Fruit fly (Drosophila melanogaster) whole organism, embryonic: ENCODE measurements around the gene CG15461.

ENCODE experiments used
- ATbp ChIP-seq: fragments of 200-800 bp; sonication (Bioruptor generic); optimal IDR thresholded peaks from 2 replicates; lab custom pipeline; 2017; ENCODE audit warnings: missing biosample characterization, mild to moderate bottlenecking, missing genetic modification characterization, missing genetic modification reagents
- Atf-2 ChIP-seq: fragments of 200-800 bp; sonication (Bioruptor generic); optimal IDR thresholded peaks from 2 replicates; lab custom pipeline; 2016; ENCODE audit warnings: missing biosample characterization, missing genetic modification characterization
- Bdp1 ChIP-seq: fragments of 200-800 bp; sonication (Bioruptor generic); optimal IDR thresholded peaks from 3 replicates; lab custom pipeline; 2016; ENCODE audit warnings: missing biosample characterization, missing genetic modification characterization
- CG10366 ChIP-seq: fragments of 200-800 bp; sonication (Bioruptor generic); IDR thresholded peaks from 2 replicates; pipeline ENCODE4 v1.3.6; 2022; ENCODE audit warnings: missing biosample characterization, missing genetic modification characterization
- CG11247 ChIP-seq: fragments of 200-800 bp; sonication (Bioruptor generic); IDR thresholded peaks from 2 replicates; pipeline ENCODE4 v1.3.6; 2022; ENCODE audit warnings: missing biosample characterization, missing genetic modification characterization
- CG12391 ChIP-seq: fragments of 200-800 bp; sonication (Bioruptor generic); optimal IDR thresholded peaks from 3 replicates; lab custom pipeline; 2018; ENCODE audit warnings: missing biosample characterization, mild to moderate bottlenecking, missing genetic modification characterization, moderate library complexity
- CG12659 ChIP-seq: fragments of 200-800 bp; sonication (Bioruptor generic); optimal IDR thresholded peaks from 3 replicates; lab custom pipeline; 2017; ENCODE audit warnings: mild to moderate bottlenecking, missing biosample characterization, missing genetic modification reagents, missing genetic modification characterization
- CG12769 ChIP-seq: fragments of 200-800 bp; sonication (Bioruptor generic); optimal IDR thresholded peaks from 2 replicates; lab custom pipeline; 2019; ENCODE audit warnings: missing biosample characterization, mild to moderate bottlenecking, missing genetic modification characterization, moderate library complexity
- CG13424 ChIP-seq: fragments of 200-800 bp; sonication (Bioruptor generic); optimal IDR thresholded peaks from 2 replicates; lab custom pipeline; 2019; ENCODE audit warnings: missing biosample characterization, mild to moderate bottlenecking, missing genetic modification characterization, moderate library complexity
- CG15601 ChIP-seq: fragments of 200-800 bp; sonication (Bioruptor generic); optimal IDR thresholded peaks from 3 replicates; lab custom pipeline; 2019; ENCODE audit warnings: missing biosample characterization, mild to moderate bottlenecking, missing genetic modification characterization, moderate library complexity
- CG16815 ChIP-seq: fragments of 200-800 bp; sonication (Bioruptor generic); optimal IDR thresholded peaks from 3 replicates; lab custom pipeline; 2017; ENCODE audit warnings: missing biosample characterization, mild to moderate bottlenecking, missing genetic modification characterization
- CG17186 ChIP-seq: fragments of 200-800 bp; sonication (Bioruptor generic); optimal IDR thresholded peaks from 3 replicates; lab custom pipeline; 2017; ENCODE audit warnings: missing biosample characterization, missing genetic modification reagents, missing genetic modification characterization
- CG1792 ChIP-seq: fragments of 200-800 bp; sonication (Bioruptor generic); optimal IDR thresholded peaks from 2 replicates; lab custom pipeline; 2016; ENCODE audit warnings: missing biosample characterization, missing genetic modification characterization
- CG2129 ChIP-seq: fragments of 200-800 bp; sonication (Bioruptor generic); IDR thresholded peaks from 2 replicates; pipeline ENCODE4 v1.3.6; 2022; ENCODE audit warnings: missing biosample characterization, missing genetic modification characterization; ENCODE audit not compliant: partially characterized antibody
- CG32532 ChIP-seq: fragments of 200-800 bp; sonication (Bioruptor generic); IDR thresholded peaks from 2 replicates; pipeline ENCODE4 v1.3.6; 2022; ENCODE audit warnings: missing biosample characterization, missing genetic modification characterization
- CG4707 ChIP-seq: fragments of 200-800 bp; sonication (Bioruptor generic); optimal IDR thresholded peaks from 2 replicates; lab custom pipeline; 2018; ENCODE audit warnings: missing biosample characterization, mild to moderate bottlenecking, missing genetic modification characterization, moderate library complexity
- CG6791 ChIP-seq: fragments of 200-800 bp; sonication (Bioruptor generic); IDR thresholded peaks from 3 replicates; pipeline ENCODE4 v1.3.6; 2022; ENCODE audit warnings: missing biosample characterization, missing genetic modification characterization; ENCODE audit not compliant: partially characterized antibody
- Chrac-16 ChIP-seq: fragments of 200-800 bp; sonication (Bioruptor generic); optimal IDR thresholded peaks from 3 replicates; lab custom pipeline; 2016; ENCODE audit warnings: missing biosample characterization, missing genetic modification characterization
- CoRest ChIP-seq: fragments of 200-800 bp; sonication (Bioruptor generic); optimal IDR thresholded peaks from 3 replicates; lab custom pipeline; 2018; ENCODE audit warnings: missing biosample characterization, mild to moderate bottlenecking, missing genetic modification characterization, moderate library complexity
- Dad ChIP-seq: fragments of 200-800 bp; sonication (Bioruptor generic); optimal IDR thresholded peaks from 3 replicates; lab custom pipeline; 2016; ENCODE audit warnings: missing biosample characterization, missing genetic modification characterization
- Dll ChIP-seq: fragments of 200-800 bp; sonication (Bioruptor generic); IDR thresholded peaks from 4 replicates; pipeline ENCODE4 v1.3.6; 2022; ENCODE audit warnings: missing biosample characterization, missing genetic modification characterization; ENCODE audit not compliant: partially characterized antibody
- Dref ChIP-seq: fragments of 200-800 bp; sonication (Bioruptor generic); IDR thresholded peaks from 2 replicates; pipeline ENCODE4 v1.3.6; 2022; ENCODE audit warnings: missing biosample characterization, missing genetic modification characterization
- H2.0 ChIP-seq: fragments of 200-800 bp; sonication (Bioruptor generic); IDR thresholded peaks from 2 replicates; pipeline ENCODE4 v1.3.6; 2022; ENCODE audit warnings: missing biosample characterization, missing genetic modification characterization
- Hmr ChIP-seq: fragments of 200-800 bp; sonication (Bioruptor generic); optimal IDR thresholded peaks from 3 replicates; lab custom pipeline; 2017; ENCODE audit warnings: mild to moderate bottlenecking, missing biosample characterization, missing genetic modification reagents, missing genetic modification characterization
- Hr39 ChIP-seq: fragments of >200 bp; optimal IDR thresholded peaks from 2 replicates; lab custom pipeline; 2017
- Nf-YC ChIP-seq: fragments of 200-800 bp; optimal IDR thresholded peaks from 3 replicates; lab custom pipeline; 2019; ENCODE audit warnings: missing biosample characterization, mild to moderate bottlenecking, missing genetic modification characterization, moderate library complexity
- Ravus ChIP-seq: fragments of 200-800 bp; sonication (Bioruptor generic); IDR thresholded peaks from 2 replicates; pipeline ENCODE4 v1.3.6; 2022; ENCODE audit warnings: missing biosample characterization, missing genetic modification characterization
- Side ChIP-seq: fragments of 200-800 bp; sonication (Bioruptor generic); optimal IDR thresholded peaks from 2 replicates; lab custom pipeline; 2016; ENCODE audit warnings: missing biosample characterization, missing genetic modification characterization
- Ssrp ChIP-seq: fragments of 200-800 bp; sonication (Bioruptor generic); optimal IDR thresholded peaks from 2 replicates; lab custom pipeline; 2018; ENCODE audit warnings: missing biosample characterization, mild to moderate bottlenecking, missing genetic modification characterization, moderate library complexity
- Usf ChIP-seq: fragments of 200-800 bp; sonication (Bioruptor generic); optimal IDR thresholded peaks from 2 replicates; lab custom pipeline; 2017; ENCODE audit warnings: missing genotype, missing biosample characterization, missing genetic modification characterization
- Xrp1 ChIP-seq: fragments of 200-800 bp; sonication (Bioruptor generic); IDR thresholded peaks from 2 replicates; pipeline ENCODE4 v1.3.6; 2022; ENCODE audit warnings: missing biosample characterization, missing genetic modification characterization
- amos ChIP-seq: fragments of 200-800 bp; sonication (Bioruptor generic); IDR thresholded peaks from 2 replicates; pipeline ENCODE4 v1.3.6; 2022; ENCODE audit warnings: missing biosample characterization, missing genetic modification characterization; ENCODE audit not compliant: partially characterized antibody
- br ChIP-seq: fragments of >200 bp; optimal IDR thresholded peaks from 2 replicates; lab custom pipeline; 2017
- dimm ChIP-seq: fragments of 200-800 bp; sonication (Bioruptor generic); IDR thresholded peaks from 2 replicates; pipeline ENCODE4 v1.3.6; 2022; ENCODE audit warnings: missing biosample characterization, missing genetic modification characterization
- grau ChIP-seq: fragments of 200-800 bp; optimal IDR thresholded peaks from 3 replicates; lab custom pipeline; 2019; ENCODE audit warnings: missing biosample characterization, mild to moderate bottlenecking, missing genetic modification characterization, moderate library complexity
- gsb-n ChIP-seq: fragments of 200-800 bp; sonication (Bioruptor generic); optimal IDR thresholded peaks from 3 replicates; lab custom pipeline; 2018; ENCODE audit warnings: missing biosample characterization, mild to moderate bottlenecking, missing genetic modification characterization
- h ChIP-seq: fragments of >200 bp; optimal IDR thresholded peaks from 2 replicates; lab custom pipeline; 2017
- insv ChIP-seq, 2 experiments: fragments of 200-800 bp; sonication (Bioruptor generic); optimal IDR thresholded peaks; 3 replicates each; lab custom pipeline; 2016 to 2018; ENCODE audit warnings: missing biosample characterization in 2 of 2, missing genetic modification characterization in 2 of 2
- jing ChIP-seq: fragments of 200-800 bp; sonication (Bioruptor generic); optimal IDR thresholded peaks from 2 replicates; lab custom pipeline; 2018; ENCODE audit warnings: missing biosample characterization, mild to moderate bottlenecking, missing genetic modification characterization
- knrl ChIP-seq: fragments of 200-800 bp; sonication (Bioruptor generic); IDR thresholded peaks from 3 replicates; pipeline ENCODE4 v1.3.6; 2022; ENCODE audit warnings: missing biosample characterization, missing genetic modification characterization; ENCODE audit not compliant: partially characterized antibody
- lola ChIP-seq, 3 experiments: fragments of >200 bp in 2 of 3; fragments of 200-800 bp in 1 of 3; sonication (Bioruptor generic) in 1 of 3; optimal IDR thresholded peaks; 2 replicates each; lab custom pipeline; 2017 to 2019; ENCODE audit warnings: missing biosample characterization in 3 of 3, missing genetic modification characterization in 3 of 3, mild to moderate bottlenecking in 1 of 3, moderate library complexity in 1 of 3
- luna ChIP-seq: fragments of 200-800 bp; sonication (Bioruptor generic); optimal IDR thresholded peaks from 2 replicates; lab custom pipeline; 2016; ENCODE audit warnings: missing biosample characterization, missing genetic modification characterization
- p53 ChIP-seq: fragments of 200-800 bp; sonication (Bioruptor generic); optimal IDR thresholded peaks from 2 replicates; lab custom pipeline; 2016; ENCODE audit warnings: missing biosample characterization, missing genetic modification characterization
- pan ChIP-seq, 4 experiments: fragments of >200 bp in 3 of 4; fragments of 200-800 bp in 1 of 4; sonication (Bioruptor generic) in 1 of 4; optimal IDR thresholded peaks in 3 of 4; IDR thresholded peaks in 1 of 4; 2 replicates each; pipeline versions ENCODE4 v1.3.6 to Lab custom; 2017 to 2022; ENCODE audit warnings: missing biosample characterization in 2 of 4, missing genetic modification characterization in 2 of 4, mixed read lengths in 1 of 4
- pum ChIP-seq: fragments of 200-800 bp; sonication (Bioruptor generic); optimal IDR thresholded peaks from 2 replicates; lab custom pipeline; 2016; ENCODE audit warnings: missing biosample characterization, missing genetic modification characterization
- slou ChIP-seq: fragments of 200-800 bp; sonication (Bioruptor generic); optimal IDR thresholded peaks from 3 replicates; lab custom pipeline; 2016; ENCODE audit warnings: missing biosample characterization, missing genetic modification characterization
- tgo ChIP-seq: fragments of 200-800 bp; sonication (Bioruptor generic); IDR thresholded peaks from 3 replicates; pipeline ENCODE4 v1.3.6; 2022; ENCODE audit warnings: missing biosample characterization, missing genetic modification characterization
- vvl ChIP-seq: fragments of 200-800 bp; sonication (Bioruptor generic); IDR thresholded peaks from 2 replicates; pipeline ENCODE4 v1.3.6; 2022; ENCODE audit warnings: missing biosample characterization, missing genetic modification characterization
- wdn ChIP-seq: fragments of 200-800 bp; sonication (Bioruptor generic); IDR thresholded peaks from 2 replicates; pipeline ENCODE4 v1.3.6; 2022; ENCODE audit warnings: missing biosample characterization, missing genetic modification characterization
- zf30C ChIP-seq: fragments of 200-800 bp; sonication (Bioruptor generic); optimal IDR thresholded peaks from 3 replicates; lab custom pipeline; 2018; ENCODE audit warnings: missing biosample characterization, mild to moderate bottlenecking, missing genetic modification characterization
- zfh2 ChIP-seq: fragments of 200-800 bp; sonication (Bioruptor generic); optimal IDR thresholded peaks from 2 replicates; lab custom pipeline; 2016; ENCODE audit warnings: missing biosample characterization, missing genetic modification characterization

Gene CG15461

dm6 chrX:20480382-20480781 is 5.6 kb upstream of the CG15461 start (continued):
- TF ChIP-seq CoRest (tag; lab: Kevin White, UChicago) (no peak), CG12769 (no peak), zfh2 (GFP tag; lab: Kevin White, UChicago) (peak; percentile 77), CG1792 (GFP tag; lab: Kevin White, UChicago) (peak; percentile 30), Ravus (GFP tag; lab: Robert Waterston, UW) (no peak), CG12391 (tag; lab: Kevin White, UChicago) (peak; percentile 72), CG13424 (peak; percentile 48), p53 (no peak), dimm (0 out of 2 replicates have a peak, but pooled peaks have one; percentile 27), H2.0 (GFP tag; lab: Robert Waterston, UW) (peak; percentile 70), luna (GFP tag; lab: Kevin White, UChicago) (peak; percentile 46), jing (peak; percentile 60), Hmr (GFP tag; lab: Kevin White, UChicago) (peak; percentile 75), Nf-YC (tag; lab: Kevin White, UChicago) (no peak), CG11247 (0 out of 2 replicates have a peak, but pooled peaks have one; percentile 12), knrl (GFP tag; lab: Robert Waterston, UW) (no peak), Usf (GFP tag; lab: Kevin White, UChicago) (peak; percentile 16), wdn (peak; percentile 56; the same call in 1 of the 2 replicates), CG6791 (GFP tag; lab: Robert Waterston, UW) (no peak), amos (GFP tag; lab: Robert Waterston, UW) (no peak), CG17186 (GFP tag; lab: Kevin White, UChicago) (no peak), Ssrp (tag; lab: Kevin White, UChicago) (peak; percentile 66), gsb-n (tag; lab: Kevin White, UChicago) (no peak), pan (optimal IDR thresholded peaks at IDR 0.05; lab: Kevin White, UChicago) (no peak), pan (GFP tag; optimal IDR thresholded peaks at IDR 0.05 in 1 of 2, IDR thresholded peaks at IDR 0.05 in 1 of 2) (peak in 1 of 2 experiments; percentile 75), CG16815 (GFP tag; lab: Kevin White, UChicago) (peak; percentile 61), Xrp1 (GFP tag; lab: Robert Waterston, UW) (peak; percentile 72), pum (GFP tag; lab: Kevin White, UChicago) (no peak), Dll (GFP tag; lab: Robert Waterston, UW) (no peak), zf30C (GFP tag; lab: Kevin White, UChicago) (no peak), vvl (GFP tag; lab: Robert Waterston, UW) (peak; percentile 59), lola (GFP tag; optimal IDR thresholded peaks at IDR 0.05; lab: Kevin White, UChicago) (peak in 1 of 3 experiments; percentile 52), CG10366 (peak; percentile 78), Atf-2 (peak; percentile 68), Hr39 (lab: Kevin White, UChicago) (no peak), slou (GFP tag; lab: Kevin White, UChicago) (peak; percentile 64), Chrac-16 (GFP tag; lab: Kevin White, UChicago) (peak; percentile 80), CG2129 (no peak), Dad (GFP tag; lab: Kevin White, UChicago) (peak; percentile 54), br (lab: Kevin White, UChicago) (no peak), insv (GFP tag; optimal IDR thresholded peaks at IDR 0.05; lab: Kevin White, UChicago) (no peak), Side (no peak), CG4707 (GFP tag; lab: Kevin White, UChicago) (peak; percentile 77), CG32532 (no peak), CG15601 (tag; lab: Kevin White, UChicago) (no peak), grau (tag; lab: Kevin White, UChicago) (peak; percentile 71), Bdp1 (GFP tag; lab: Kevin White, UChicago) (peak; percentile 65), ATbp (GFP tag; lab: Kevin White, UChicago) (peak; percentile 73), h (no peak), tgo (GFP tag; lab: Robert Waterston, UW) (peak; percentile 29; the same call in 2 of the 3 replicates), CG12659 (GFP tag; lab: Kevin White, UChicago) (peak; percentile 51), Dref (GFP tag; lab: Robert Waterston, UW) (no peak)
